Worm (Caenorhabditis elegans): ENCODE data around the gene cdc-42.

ce11 chrII:7631677-7632210 is 15.5 kb downstream of the cdc-42 start:
- TF ChIP-seq ctbp-1 (GFP tag; IDR thresholded peaks at IDR 0.05) (no peak), ces-1 (GFP tag; optimal IDR thresholded peaks at IDR 0.05) (no peak), zag-1 (tag; optimal IDR thresholded peaks at IDR 0.05) (no peak), mdt-29 (GFP tag; IDR thresholded peaks at IDR 0.05) (no peak), egl-27 (tag; optimal IDR thresholded peaks at IDR 0.05) (no peak), mxl-2 (GFP tag; conservative IDR thresholded peaks at IDR 0.05) (no peak), ceh-20 (GFP tag; IDR thresholded peaks at IDR 0.05) (no peak), spr-3 (GFP tag; optimal IDR thresholded peaks at IDR 0.05) (no peak), lin-15B (tag; optimal IDR thresholded peaks at IDR 0.05) (no peak), fos-1 (tag; optimal IDR thresholded peaks at IDR 0.05) (no peak)

Measured in whole organism, L4 larva.